Fruit fly (Drosophila melanogaster) whole organism, embryonic: ENCODE results near the gene CG17154.

ENCODE experiments used
- CG10431 ChIP-seq: fragments of 200-800 bp; sonication (Bioruptor generic); optimal IDR thresholded peaks from 3 replicates; lab custom pipeline; 2018; ENCODE audit warnings: missing biosample characterization, mild to moderate bottlenecking, missing genetic modification characterization
- CG11085 ChIP-seq: fragments of 200-800 bp; sonication (Bioruptor generic); IDR thresholded peaks from 2 replicates; pipeline ENCODE4 v1.3.6; 2022; ENCODE audit warnings: missing biosample characterization, missing genetic modification characterization
- Rx ChIP-seq: fragments of 200-800 bp; sonication (Bioruptor generic); IDR thresholded peaks from 2 replicates; pipeline ENCODE4 v1.3.6; 2022; ENCODE audit warnings: missing biosample characterization, missing genetic modification characterization
- chif ChIP-seq, 2 experiments: fragments of 200-800 bp; sonication (Bioruptor generic); optimal IDR thresholded peaks; 3 replicates each; lab custom pipeline; 2016; ENCODE audit warnings: missing biosample characterization in 2 of 2, missing genetic modification characterization in 2 of 2
- crol ChIP-seq: fragments of 200-800 bp; sonication (Bioruptor generic); IDR thresholded peaks from 2 replicates; pipeline ENCODE4 v1.3.6; 2022; ENCODE audit warnings: missing biosample characterization, missing genetic modification characterization

- TF ChIP-seq CG10431, result no peak
- TF ChIP-seq Rx, result no peak
- TF ChIP-seq crol (GFP tag; lab: Robert Waterston, UW), result no peak
- TF ChIP-seq chif (GFP tag; optimal IDR thresholded peaks at IDR 0.05; lab: Kevin White, UChicago), result no peak
- TF ChIP-seq CG11085, result no peak
Observed at dm6 chr3L:12119875-12120485, 31.6 kb downstream of the CG17154 start, which contains the start of gene CG11560.
